Worm (Caenorhabditis elegans): ENCODE results near the gene cht-2.

Gene cht-2

DNA sequence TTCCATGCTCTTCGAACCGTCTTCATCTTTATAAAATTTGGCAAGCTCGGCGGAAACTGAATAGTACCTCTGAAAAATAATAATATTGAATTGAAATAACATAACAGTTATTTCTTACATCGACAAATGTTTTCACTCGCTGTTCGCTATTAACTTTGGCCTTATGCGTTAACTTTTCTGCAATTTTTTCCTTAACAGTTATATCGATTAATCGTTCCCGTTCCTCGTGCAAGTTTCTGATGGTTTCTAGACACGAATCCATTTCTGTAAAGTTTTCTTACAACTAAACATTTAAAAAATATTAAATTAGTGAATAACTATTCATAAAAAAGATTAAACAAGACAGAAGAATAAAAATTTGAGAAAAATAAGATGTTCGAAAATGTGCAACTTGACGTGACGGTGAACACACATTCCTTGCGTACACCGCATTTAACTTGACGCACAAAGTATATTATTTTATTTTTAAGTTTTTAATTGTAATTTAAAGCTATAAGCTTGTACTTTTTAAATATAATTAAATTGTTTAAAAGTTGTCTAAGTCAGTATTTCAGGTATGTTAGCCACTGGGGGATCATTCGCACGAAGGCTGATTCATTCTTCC is 4.5 kb downstream of the cht-2 start, which contains the start of the genes prp-9 and mrps-18B (continued):
- TF ChIP-seq lin-14 (GFP tag; optimal IDR thresholded peaks at IDR 0.05) (peak; percentile 47), aha-1 (tag; optimal IDR thresholded peaks at IDR 0.05) (no peak), xbp-1 (tag; optimal IDR thresholded peaks at IDR 0.05) (peak; percentile 34), lsy-2 (tag; optimal IDR thresholded peaks at IDR 0.05) (peak; percentile 65 to 73)

DNA sequence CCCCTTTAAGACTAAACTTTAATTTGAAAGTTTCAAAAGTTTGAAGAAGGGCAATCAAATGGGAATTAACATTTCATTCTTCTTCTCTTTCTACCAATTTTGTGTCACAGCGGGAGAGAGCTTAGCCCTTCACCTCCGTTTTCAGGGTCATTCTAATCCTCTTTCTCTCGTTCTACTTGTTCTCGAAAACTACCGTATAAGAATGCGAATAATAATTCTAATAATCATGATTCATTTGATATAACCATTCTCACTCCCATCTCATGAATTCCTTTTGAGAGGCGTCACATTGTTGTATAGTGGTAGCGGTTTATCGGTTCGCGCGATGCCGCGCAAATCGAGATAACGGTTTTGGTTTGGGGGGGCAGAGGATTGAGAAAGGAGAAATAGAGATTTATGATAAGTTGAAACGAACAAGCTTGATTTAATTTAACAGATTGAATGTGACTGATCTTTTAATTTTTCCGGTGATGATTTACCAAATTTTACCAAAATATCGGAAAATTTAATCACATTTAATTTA is 8.5 kb downstream of the cht-2 start:
- TF ChIP-seq unc-30 (tag; optimal IDR thresholded peaks at IDR 0.05) = no peak
- peak in 1 of 6 experiments; percentile 29 for TF ChIP-seq elt-3 (tag; optimal IDR thresholded peaks at IDR 0.05)
- no peak for TF ChIP-seq rnt-1 (tag; optimal IDR thresholded peaks at IDR 0.05)
- TF ChIP-seq sup-37 (GFP tag; optimal IDR thresholded peaks at IDR 0.05) = no peak
- no peak for TF ChIP-seq unc-98 (GFP tag; IDR thresholded peaks at IDR 0.05)
- no peak for TF ChIP-seq ztf-4 (tag; optimal IDR thresholded peaks at IDR 0.05)
- TF ChIP-seq ztf-11 (tag; optimal IDR thresholded peaks at IDR 0.05) = no peak
- no peak for TF ChIP-seq ama-1 (optimal IDR thresholded peaks at IDR 0.05)
- TF ChIP-seq nhr-237 (tag; optimal IDR thresholded peaks at IDR 0.05) = no peak
- peak; percentile 2 for TF ChIP-seq lin-14 (GFP tag; optimal IDR thresholded peaks at IDR 0.05)
- TF ChIP-seq mef-2 (tag; optimal IDR thresholded peaks at IDR 0.05) = no peak
- no peak for TF ChIP-seq elt-2 (tag; optimal IDR thresholded peaks at IDR 0.05)
- no peak for TF ChIP-seq lin-15B (tag; optimal IDR thresholded peaks at IDR 0.05)
- no peak for TF ChIP-seq tlp-1 (tag; optimal IDR thresholded peaks at IDR 0.05)
- TF ChIP-seq lsy-2 (tag; optimal IDR thresholded peaks at IDR 0.05) = peak in 1 of 2 experiments; percentile 13
- no peak for TF ChIP-seq zag-1 (tag; optimal IDR thresholded peaks at IDR 0.05)
- TF ChIP-seq ceh-90 (tag; optimal IDR thresholded peaks at IDR 0.05) = no peak
- peak; percentile 13 for TF ChIP-seq snu-23 (GFP tag; optimal IDR thresholded peaks at IDR 0.05)
- TF ChIP-seq blmp-1 (tag; optimal IDR thresholded peaks at IDR 0.05) = peak; percentile 75
- TF ChIP-seq hlh-4 (tag; optimal IDR thresholded peaks at IDR 0.05) = no peak
- TF ChIP-seq mep-1 (tag; optimal IDR thresholded peaks at IDR 0.05) = peak; percentile 9
- no peak for TF ChIP-seq pag-3 (tag; optimal IDR thresholded peaks at IDR 0.05; ENCODE audit: borderline replicate concordance, insufficient read depth)
- peak; percentile 60 for TF ChIP-seq nhr-85 (tag)
- no peak for TF ChIP-seq mab-9 (GFP tag; IDR thresholded peaks at IDR 0.05)
- TF ChIP-seq ces-1 (GFP tag; optimal IDR thresholded peaks at IDR 0.05) = no peak
- TF ChIP-seq egl-27 (tag; optimal IDR thresholded peaks at IDR 0.05) = no peak
- TF ChIP-seq dsc-1 (tag; optimal IDR thresholded peaks at IDR 0.05) = no peak

DNA sequence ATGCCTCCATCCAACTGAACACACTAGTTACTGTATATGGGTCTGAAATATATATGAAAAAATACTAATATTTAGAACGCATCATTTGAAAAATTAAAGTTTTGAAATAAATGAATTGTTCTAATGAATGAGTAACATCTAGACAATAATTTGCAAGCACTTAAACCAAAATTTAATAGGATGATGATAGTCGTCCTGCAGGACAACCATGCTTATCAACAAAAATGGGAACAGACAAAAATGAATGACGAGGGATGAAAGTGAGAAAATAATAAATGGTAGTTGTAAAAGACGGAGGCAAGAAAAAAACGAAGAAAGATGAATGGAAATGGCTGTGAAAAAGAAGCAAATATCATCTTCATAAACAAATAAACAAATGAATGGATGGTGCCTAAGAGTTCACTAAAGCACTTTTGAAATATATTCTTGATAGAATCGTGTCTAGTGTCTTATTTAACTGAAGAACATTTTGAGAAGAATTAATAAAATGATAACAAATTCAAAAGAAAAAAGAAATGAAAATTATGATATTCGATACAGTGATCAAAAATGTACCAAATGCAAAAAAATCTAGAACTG is 10.5 kb downstream of the cht-2 start, which contains the start of gene gldi-7:
gldi-7 (minus strand) TSS at position 42 of the 579 bp plus-strand sequence.
- TF ChIP-seq unc-98 (GFP tag; IDR thresholded peaks at IDR 0.05) (no peak), snpc-4 (tag; optimal IDR thresholded peaks at IDR 0.05) (no peak), grh-1 (GFP tag; IDR thresholded peaks at IDR 0.05) (no peak), tbx-2 (tag; optimal IDR thresholded peaks at IDR 0.05) (no peak), efl-1 (optimal IDR thresholded peaks at IDR 0.05) (no peak), efl-1 (GFP tag; optimal IDR thresholded peaks at IDR 0.05 in 1 of 2) (peak in 1 of 2 experiments; percentile 54), F16B12.6 (tag; optimal IDR thresholded peaks at IDR 0.05) (no peak), blmp-1 (tag; optimal IDR thresholded peaks at IDR 0.05) (peak; percentile 11), pqm-1 (tag; optimal IDR thresholded peaks at IDR 0.05) (no peak)

DNA sequence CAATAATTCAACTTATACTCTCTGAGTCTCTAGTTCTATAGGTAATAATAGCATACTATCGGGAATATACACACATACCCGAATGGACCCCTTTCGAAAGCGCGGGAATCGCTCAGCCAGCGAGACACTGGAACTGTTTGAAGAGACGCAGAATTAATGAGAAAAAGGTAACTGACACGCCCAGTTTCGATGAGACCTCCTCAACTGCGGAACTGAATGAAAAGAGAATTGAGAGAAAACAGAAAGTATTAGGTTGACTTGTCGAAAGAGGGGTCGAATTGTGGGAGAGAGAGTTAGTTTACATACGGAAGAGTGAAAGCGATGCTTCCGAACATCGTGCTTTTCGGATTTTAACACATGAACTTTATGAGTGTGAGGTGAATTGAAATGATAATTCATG is 11.3 kb downstream of the cht-2 start:
- TF ChIP-seq efl-1 (optimal IDR thresholded peaks at IDR 0.05) (no peak), efl-1 (GFP tag; optimal IDR thresholded peaks at IDR 0.05 in 1 of 2) (peak in 1 of 2 experiments; percentile 31), snu-23 (GFP tag; optimal IDR thresholded peaks at IDR 0.05) (peak; percentile 11), rnt-1 (tag; optimal IDR thresholded peaks at IDR 0.05) (peak; percentile 6), nhr-85 (tag) (peak; percentile 8), lin-15B (tag; optimal IDR thresholded peaks at IDR 0.05) (no peak), nhr-28 (tag; optimal IDR thresholded peaks at IDR 0.05) (no peak), zip-4 (GFP tag; optimal IDR thresholded peaks at IDR 0.05) (no peak), blmp-1 (tag; optimal IDR thresholded peaks at IDR 0.05) (peak; percentile 98), fkh-4 (tag; optimal IDR thresholded peaks at IDR 0.05; ENCODE audit: borderline replicate concordance) (no peak), ceh-8 (GFP tag; optimal IDR thresholded peaks at IDR 0.05) (no peak)
